Fruit fly (Drosophila melanogaster) whole organism, wandering third instar larva: ENCODE results near the gene Mtp.

Experiments
- Rel ChIP-seq, 2 experiments: fragments of 200-800 bp; sonication (Bioruptor generic) in 1 of 2; optimal IDR thresholded peaks; 2 replicates in 1 of 2; 3 replicates in 1 of 2; lab custom pipeline; 2016 to 2019; ENCODE audit warnings: mild to moderate bottlenecking in 2 of 2, missing biosample characterization in 2 of 2, missing genetic modification characterization in 2 of 2, moderate library complexity in 1 of 2
- woc ChIP-seq: sonication (Bioruptor generic); optimal IDR thresholded peaks from 2 replicates; lab custom pipeline; 2016; ENCODE audit warnings: missing biosample characterization, mild to moderate bottlenecking, missing genetic modification characterization

DNA sequence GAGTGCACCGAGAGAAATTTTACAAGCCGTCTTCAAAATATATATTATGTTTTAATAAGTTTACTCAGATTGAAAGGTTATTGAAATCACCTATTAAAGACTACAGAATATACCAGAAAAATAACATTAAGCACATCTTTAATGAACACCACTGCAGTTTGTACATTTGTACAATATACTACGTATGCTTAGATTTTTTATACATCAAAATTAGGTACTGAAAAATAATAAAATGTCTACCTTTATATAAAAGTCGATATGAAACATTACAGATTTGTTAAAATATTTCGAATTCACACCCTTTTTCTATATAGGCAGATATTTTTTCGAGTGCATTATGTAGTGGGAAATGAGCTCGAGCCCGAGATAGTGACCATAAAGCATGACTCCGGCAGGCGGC lies 34.2 kb upstream of the Mtp start:
- TF ChIP-seq Rel (GFP tag; optimal IDR thresholded peaks at IDR 0.05; lab: Kevin White, UChicago) (no peak), Rel (tag; optimal IDR thresholded peaks at IDR 0.05; lab: Kevin White, UChicago) (no peak), woc (GFP tag; lab: Kevin White, UChicago) (no peak)
